Worm (Caenorhabditis elegans): ENCODE data around the gene C15B12.2.

DNA sequence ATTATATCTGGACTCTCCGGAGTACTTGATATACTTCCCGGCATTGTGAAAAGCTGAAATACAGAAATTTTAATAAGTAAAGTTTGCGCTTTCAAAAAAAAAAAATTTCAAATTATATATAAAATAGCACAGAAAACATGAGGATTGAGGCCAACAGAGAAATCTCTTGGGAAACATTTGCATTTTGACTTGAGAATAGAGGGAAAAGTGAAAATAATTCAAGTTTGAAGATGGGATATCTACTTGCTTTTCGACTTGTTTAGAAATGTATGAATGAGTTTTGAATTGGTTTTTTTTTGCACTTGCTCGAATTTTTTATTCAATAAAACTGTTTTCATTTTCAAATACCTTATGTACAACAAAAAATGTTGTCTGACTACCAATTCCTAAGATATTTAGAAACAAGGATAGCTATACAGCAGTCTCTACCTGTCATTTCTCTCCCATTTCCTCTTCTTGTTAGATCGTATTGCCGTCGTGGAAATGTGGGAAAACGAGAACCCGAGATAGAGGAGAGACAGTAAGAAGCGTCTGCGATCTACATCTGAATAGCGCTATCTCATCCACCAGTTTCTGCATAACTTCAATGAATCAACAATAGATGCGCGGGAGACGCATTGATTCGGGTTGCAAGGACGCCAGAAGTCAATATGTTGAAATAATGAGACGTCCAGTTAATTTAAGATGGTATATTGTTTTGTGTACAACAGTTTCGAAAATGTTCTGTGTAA is 46.7 kb upstream of the C15B12.2 start, which contains the start of gene T22E5.6:
- TF ChIP-seq nhr-25 (tag; optimal IDR thresholded peaks at IDR 0.05), result no peak
- TF ChIP-seq ZK546.5 (tag; optimal IDR thresholded peaks at IDR 0.05), result no peak
- no peak for TF ChIP-seq egl-27 (tag; optimal IDR thresholded peaks at IDR 0.05)
- no peak for TF ChIP-seq R02D3.7 (tag; optimal IDR thresholded peaks at IDR 0.05)
- no peak for TF ChIP-seq nhr-237 (tag; optimal IDR thresholded peaks at IDR 0.05)
- TF ChIP-seq nhr-23 (tag; optimal IDR thresholded peaks at IDR 0.05), result no peak
- no peak for TF ChIP-seq nhr-77 (tag; optimal IDR thresholded peaks at IDR 0.05)
- no peak for TF ChIP-seq snpc-4 (tag; optimal IDR thresholded peaks at IDR 0.05)
- no peak for TF ChIP-seq alr-1 (tag; optimal IDR thresholded peaks at IDR 0.05)

Measured in whole organism, L2 larva.